Worm (Caenorhabditis elegans) whole organism, early embryonic: ENCODE results near the gene nlp-60.
"Not testable (repeated sequence)": the region's sequence is repeated elsewhere in the genome, so short reads cannot be mapped to it uniquely, and the experiment has no call there.

ENCODE experiments used
- B0310.2 ChIP-seq: sonication (generic microtip); optimal IDR thresholded peaks from 2 replicates; lab custom pipeline; 2016; ENCODE audit warnings: mild to moderate bottlenecking, missing genetic modification characterization, missing compliant biosample characterization
- F13C5.2 ChIP-seq: sonication (generic microtip); optimal IDR thresholded peaks from 2 replicates; lab custom pipeline; 2017; ENCODE audit warnings: mild to moderate bottlenecking, missing genetic modification characterization, inconsistent platforms, missing compliant biosample characterization
- aly-1 ChIP-seq: sonication (generic microtip); optimal IDR thresholded peaks from 2 replicates; lab custom pipeline; 2016; ENCODE audit warnings: missing genetic modification characterization, missing compliant biosample characterization
- ama-1 ChIP-seq: fragments of 150-350 bp; optimal IDR thresholded peaks from 2 replicates; lab custom pipeline; 2014
- ceh-13 ChIP-seq: fragments of 200-800 bp; sonication (Bioruptor generic); optimal IDR thresholded peaks from 2 replicates; lab custom pipeline; 2018; ENCODE audit warnings: mild to moderate bottlenecking, missing genetic modification characterization, missing compliant biosample characterization
- ceh-36 ChIP-seq: sonication (generic microtip); optimal IDR thresholded peaks from 2 replicates; lab custom pipeline; 2016; ENCODE audit warnings: missing genetic modification characterization, inconsistent platforms, missing compliant biosample characterization
- ets-7 ChIP-seq: sonication (generic microtip); optimal IDR thresholded peaks from 2 replicates; lab custom pipeline; 2016; ENCODE audit warnings: missing genotype, missing genetic modification characterization, missing compliant biosample characterization
- flt-1 ChIP-seq: fragments of 200-800 bp; sonication (Bioruptor generic); IDR thresholded peaks from 2 replicates; pipeline ENCODE4 v1.3.6; 2022; ENCODE audit warnings: missing genetic modification characterization, missing compliant biosample characterization
- hmbx-1 ChIP-seq: sonication (generic microtip); optimal IDR thresholded peaks from 2 replicates; lab custom pipeline; 2016; ENCODE audit warnings: mild to moderate bottlenecking, missing genetic modification characterization, missing compliant biosample characterization
- hmg-4 ChIP-seq: fragments of 200-800 bp; sonication (Bioruptor generic); optimal IDR thresholded peaks from 2 replicates; lab custom pipeline; 2018; ENCODE audit warnings: mild to moderate bottlenecking, missing genetic modification characterization, missing compliant biosample characterization
- hnd-1 ChIP-seq: sonication (generic microtip); optimal IDR thresholded peaks from 2 replicates; lab custom pipeline; 2016; ENCODE audit warnings: missing genetic modification characterization, missing compliant biosample characterization
- pes-1 ChIP-seq: fragments of 200-800 bp; sonication (Bioruptor generic); IDR thresholded peaks from 2 replicates; pipeline ENCODE4 v1.3.6; 2022; ENCODE audit warnings: missing genetic modification reagents, missing genetic modification characterization, missing compliant biosample characterization
- scrt-1 ChIP-seq: fragments of 200-800 bp; sonication (Bioruptor generic); IDR thresholded peaks from 2 replicates; pipeline ENCODE4 v1.3.6; 2022; ENCODE audit warnings: missing genetic modification characterization, missing compliant biosample characterization
- sea-1 ChIP-seq: fragments of 200-800 bp; sonication (Bioruptor generic); conservative IDR thresholded peaks from 2 replicates; pipeline ENCODE4 v1.3.6; 2022; ENCODE audit warnings: missing genetic modification characterization, missing compliant biosample characterization
- tbx-11 ChIP-seq: fragments of 200-800 bp; sonication (Bioruptor generic); IDR thresholded peaks from 2 replicates; pipeline ENCODE4 v1.3.6; 2022; ENCODE audit warnings: missing genetic modification characterization, missing compliant biosample characterization
- tbx-37 ChIP-seq: fragments of 200-800 bp; sonication (Bioruptor generic); conservative IDR thresholded peaks from 2 replicates; pipeline ENCODE4 v1.3.6; 2022; ENCODE audit warnings: missing genetic modification reagents, missing genetic modification characterization, missing compliant biosample characterization
- tra-4 ChIP-seq: sonication (generic microtip); optimal IDR thresholded peaks from 2 replicates; lab custom pipeline; 2017; ENCODE audit warnings: missing genetic modification characterization, missing compliant biosample characterization

nlp-60 gene

ce11 chrIV:8715032-8715431 lies 35.9 kb upstream of the nlp-60 start, which contains the start of the genes parg-2 and ipla-5:
Gene parg-2 (minus strand): TSS chrIV:8715132.
Gene ipla-5 (plus strand): TSS chrIV:8715247.
- TF ChIP-seq hmbx-1; flt-1 (GFP tag; lab: Robert Waterston, UW); B0310.2 (tag; lab: Kevin White, UChicago): not testable (repeated sequence)

ce11 chrIV:8708046-8708445 lies 28.9 kb upstream of the nlp-60 start:
- no peak for TF ChIP-seq sea-1 (GFP tag; lab: Robert Waterston, UW)
- no peak for TF ChIP-seq B0310.2 (tag; lab: Kevin White, UChicago)

ce11 chrIV:8705504-8705903 lies 26.4 kb upstream of the nlp-60 start, which contains the start of gene H23L24.4:
Gene H23L24.4 (minus strand): TSS chrIV:8705604.
- no peak for TF ChIP-seq hnd-1 (tag; lab: Kevin White, UChicago)
- no peak for TF ChIP-seq flt-1 (GFP tag; lab: Robert Waterston, UW)
- no peak for TF ChIP-seq ets-7
- TF ChIP-seq tra-4 (tag; lab: Kevin White, UChicago) = no peak

- no peak for TF ChIP-seq scrt-1
- TF ChIP-seq tbx-37 (GFP tag; lab: Robert Waterston, UW) = no peak
- TF ChIP-seq F13C5.2 = no peak
- no peak for TF ChIP-seq tbx-11 (GFP tag; lab: Robert Waterston, UW)
- no peak for TF ChIP-seq pes-1
- TF ChIP-seq ets-7 = no peak
- no peak for TF ChIP-seq flt-1 (GFP tag; lab: Robert Waterston, UW)
- no peak for TF ChIP-seq hmbx-1
- no peak for TF ChIP-seq sea-1 (GFP tag; lab: Robert Waterston, UW)
- TF ChIP-seq ceh-36 (tag; lab: Kevin White, UChicago) = no peak
- no peak for TF ChIP-seq hnd-1 (tag; lab: Kevin White, UChicago)
- TF ChIP-seq aly-1 (tag; lab: Kevin White, UChicago) = no peak
- no peak for TF ChIP-seq B0310.2 (tag; lab: Kevin White, UChicago)
- no peak for TF ChIP-seq ceh-13 (GFP tag; lab: Kevin White, UChicago)
- TF ChIP-seq ama-1 = no peak
- no peak for TF ChIP-seq tra-4 (tag; lab: Kevin White, UChicago)
- no peak for TF ChIP-seq hmg-4 (GFP tag; lab: Kevin White, UChicago)
Observed at ce11 chrIV:8697436-8697835, 18.3 kb upstream of the nlp-60 start, which contains the start of gene ttll-11. Gene ttll-11 (plus strand): TSS chrIV:8697736.

- TF ChIP-seq hnd-1 (tag; lab: Kevin White, UChicago) (no peak), ets-7 (no peak), tbx-11 (GFP tag; lab: Robert Waterston, UW) (no peak), hmbx-1 (no peak), tra-4 (tag; lab: Kevin White, UChicago) (no peak), pes-1 (no peak), sea-1 (GFP tag; lab: Robert Waterston, UW) (no peak), scrt-1 (no peak), ama-1 (no peak), tbx-37 (GFP tag; lab: Robert Waterston, UW) (no peak), hmg-4 (GFP tag; lab: Kevin White, UChicago) (no peak), B0310.2 (tag; lab: Kevin White, UChicago) (no peak), ceh-36 (tag; lab: Kevin White, UChicago) (no peak)
Observed at ce11 chrIV:8691486-8691885, 12.4 kb upstream of the nlp-60 start, which contains the start of the genes hst-1 and ints-6. Gene hst-1 (minus strand): TSS chrIV:8691513. Gene ints-6 (plus strand): TSS chrIV:8691745.

ce11 chrIV:8687605-8688191 lies 8.6 kb upstream of the nlp-60 start, which contains the start of gene snrp-3:
Gene snrp-3 (minus strand): TSS chrIV:8687810.
- TF ChIP-seq aly-1 (tag; lab: Kevin White, UChicago) = no peak
- TF ChIP-seq hmbx-1 = no peak
- TF ChIP-seq F13C5.2 = peak; percentile 41
- TF ChIP-seq tbx-11 (GFP tag; lab: Robert Waterston, UW) = no peak
- no peak for TF ChIP-seq ceh-13 (GFP tag; lab: Kevin White, UChicago)

DNA sequence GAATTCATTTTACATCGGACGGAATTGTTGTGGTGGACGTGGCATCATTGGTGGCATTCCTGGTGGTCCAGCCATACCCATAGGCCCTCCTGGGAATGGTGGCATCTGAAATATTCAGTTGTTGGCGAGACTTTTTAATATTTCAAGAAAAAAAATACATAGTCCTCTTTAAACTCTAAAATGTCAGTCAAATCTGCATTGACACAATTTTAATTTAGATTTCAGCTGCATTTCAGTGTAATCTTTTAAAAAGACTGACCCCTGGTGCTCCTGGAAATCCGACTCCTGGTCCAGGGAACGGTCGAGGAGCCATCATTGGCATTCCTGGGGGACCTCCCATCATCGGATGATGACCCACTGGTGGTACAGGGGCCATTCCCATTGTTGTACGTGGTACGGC lies 7.8 kb upstream of the nlp-60 start:
- TF ChIP-seq ceh-13 (GFP tag; lab: Kevin White, UChicago) (no peak), ets-7 (no peak), hmg-4 (GFP tag; lab: Kevin White, UChicago) (no peak), hnd-1 (tag; lab: Kevin White, UChicago) (no peak), hmbx-1 (no peak), scrt-1 (no peak), pes-1 (no peak), ama-1 (no peak), flt-1 (GFP tag; lab: Robert Waterston, UW) (no peak), B0310.2 (tag; lab: Kevin White, UChicago) (no peak), tra-4 (tag; lab: Kevin White, UChicago) (no peak), aly-1 (tag; lab: Kevin White, UChicago) (no peak), tbx-11 (GFP tag; lab: Robert Waterston, UW) (no peak), ceh-36 (tag; lab: Kevin White, UChicago) (no peak)

- no peak for TF ChIP-seq B0310.2 (tag; lab: Kevin White, UChicago)
Observed at ce11 chrIV:8686510-8686909, 7.4 kb upstream of the nlp-60 start, which contains the start of gene pole-2. Gene pole-2 (minus strand): TSS chrIV:8686610.
